Fruit fly (Drosophila melanogaster) whole organism, embryonic: ENCODE measurements around the gene CG18135.
A peak's percentile ranks its signal among the peaks of the same experiment; 100 is the strongest.

Experiments
- Atf6 ChIP-seq: fragments of 200-800 bp; sonication (Bioruptor generic); IDR thresholded peaks from 2 replicates; pipeline ENCODE4 v1.3.6; 2022; ENCODE audit warnings: missing biosample characterization, missing genetic modification characterization
- Bdp1 ChIP-seq: fragments of 200-800 bp; sonication (Bioruptor generic); optimal IDR thresholded peaks from 3 replicates; lab custom pipeline; 2016; ENCODE audit warnings: missing biosample characterization, missing genetic modification characterization
- BtbVII ChIP-seq: fragments of 200-800 bp; sonication (Bioruptor generic); optimal IDR thresholded peaks from 3 replicates; lab custom pipeline; 2017; ENCODE audit warnings: missing biosample characterization, mild to moderate bottlenecking, missing genetic modification characterization
- CG1024 ChIP-seq: fragments of 200-800 bp; sonication (Bioruptor generic); IDR thresholded peaks from 2 replicates; pipeline ENCODE4 v1.3.6; 2022; ENCODE audit warnings: missing biosample characterization, missing genetic modification characterization
- CG10321 ChIP-seq: fragments of 200-800 bp; sonication (Bioruptor generic); IDR thresholded peaks from 2 replicates; pipeline ENCODE4 v1.3.6; 2022; ENCODE audit warnings: missing biosample characterization, missing genetic modification characterization
- CG11456 ChIP-seq: fragments of 200-800 bp; sonication (Bioruptor generic); IDR thresholded peaks from 3 replicates; pipeline ENCODE4 v1.3.6; 2022; ENCODE audit warnings: missing biosample characterization, missing genetic modification characterization
- CG11504 ChIP-seq: fragments of 200-800 bp; sonication (Bioruptor generic); optimal IDR thresholded peaks from 3 replicates; lab custom pipeline; 2019; ENCODE audit warnings: missing biosample characterization, mild to moderate bottlenecking, missing genetic modification characterization, moderate library complexity
- CG12104 ChIP-seq: fragments of 200-800 bp; sonication (Bioruptor generic); optimal IDR thresholded peaks from 3 replicates; lab custom pipeline; 2016; ENCODE audit warnings: missing biosample characterization, missing genetic modification characterization
- CG13123 ChIP-seq: fragments of 200-800 bp; sonication (Bioruptor generic); optimal IDR thresholded peaks from 2 replicates; lab custom pipeline; 2016; ENCODE audit warnings: missing biosample characterization, missing genetic modification characterization
- CG13287 ChIP-seq: fragments of 200-800 bp; sonication (Bioruptor generic); IDR thresholded peaks from 2 replicates; pipeline ENCODE4 v1.3.6; 2022; ENCODE audit warnings: missing biosample characterization, missing genetic modification characterization; ENCODE audit not compliant: partially characterized antibody
- CG13894 ChIP-seq: fragments of 200-800 bp; sonication (Bioruptor generic); optimal IDR thresholded peaks from 3 replicates; lab custom pipeline; 2018; ENCODE audit warnings: missing biosample characterization, mild to moderate bottlenecking, missing genetic modification characterization, moderate library complexity
- CG15269 ChIP-seq: fragments of 200-800 bp; sonication (Bioruptor generic); optimal IDR thresholded peaks from 2 replicates; lab custom pipeline; 2018; ENCODE audit warnings: missing biosample characterization, mild to moderate bottlenecking, missing genetic modification characterization, moderate library complexity
- CG1529 ChIP-seq: fragments of 200-800 bp; sonication (Bioruptor generic); optimal IDR thresholded peaks from 3 replicates; lab custom pipeline; 2018; ENCODE audit warnings: missing biosample characterization, missing genetic modification characterization
- CG16813 ChIP-seq: fragments of 200-800 bp; sonication (Bioruptor generic); IDR thresholded peaks from 3 replicates; pipeline ENCODE4 v1.3.6; 2022; ENCODE audit warnings: missing biosample characterization, missing genetic modification characterization; ENCODE audit not compliant: partially characterized antibody
- CG17186 ChIP-seq: fragments of 200-800 bp; sonication (Bioruptor generic); optimal IDR thresholded peaks from 3 replicates; lab custom pipeline; 2017; ENCODE audit warnings: missing biosample characterization, missing genetic modification reagents, missing genetic modification characterization
- CG17912 ChIP-seq: fragments of 200-800 bp; sonication (Bioruptor generic); optimal IDR thresholded peaks from 2 replicates; lab custom pipeline; 2018; ENCODE audit warnings: missing biosample characterization, mild to moderate bottlenecking, missing genetic modification characterization
- CG2678 ChIP-seq: fragments of 200-800 bp; sonication (Bioruptor generic); optimal IDR thresholded peaks from 3 replicates; lab custom pipeline; 2019; ENCODE audit warnings: missing biosample characterization, mild to moderate bottlenecking, missing genetic modification characterization, moderate library complexity
- CG3847 ChIP-seq: fragments of 200-800 bp; sonication (Bioruptor generic); IDR thresholded peaks from 2 replicates; pipeline ENCODE4 v1.3.6; 2022; ENCODE audit warnings: missing biosample characterization, missing genetic modification characterization
- CG3995 ChIP-seq: fragments of 200-800 bp; sonication (Bioruptor generic); optimal IDR thresholded peaks from 3 replicates; lab custom pipeline; 2016; ENCODE audit warnings: missing biosample characterization, missing genetic modification characterization
- CG6854 ChIP-seq: fragments of 200-800 bp; sonication (Bioruptor generic); optimal IDR thresholded peaks from 3 replicates; lab custom pipeline; 2017; ENCODE audit warnings: missing biosample characterization, mild to moderate bottlenecking, missing genetic modification characterization
- CG7271 ChIP-seq: fragments of 200-800 bp; sonication (Bioruptor generic); optimal IDR thresholded peaks from 2 replicates; lab custom pipeline; 2018; ENCODE audit warnings: missing biosample characterization, mild to moderate bottlenecking, missing genetic modification characterization, moderate library complexity
- Ets97D ChIP-seq: fragments of 200-800 bp; sonication (Bioruptor generic); optimal IDR thresholded peaks from 3 replicates; lab custom pipeline; 2016; ENCODE audit warnings: missing biosample characterization, missing genetic modification characterization
- Fer2 ChIP-seq: fragments of 200-800 bp; sonication (Bioruptor generic); optimal IDR thresholded peaks from 2 replicates; lab custom pipeline; 2018; ENCODE audit warnings: missing biosample characterization, mild to moderate bottlenecking, missing genetic modification characterization, moderate library complexity
- Fer3 ChIP-seq: fragments of 200-800 bp; sonication (Bioruptor generic); optimal IDR thresholded peaks from 2 replicates; lab custom pipeline; 2018; ENCODE audit warnings: missing biosample characterization, mild to moderate bottlenecking, missing genetic modification characterization, moderate library complexity
- Gug ChIP-seq: fragments of 200-800 bp; sonication (Bioruptor generic); IDR thresholded peaks from 4 replicates; pipeline ENCODE4 v1.3.6; 2022; ENCODE audit warnings: missing biosample characterization, missing genetic modification characterization
- H15 ChIP-seq: fragments of 200-800 bp; sonication (Bioruptor generic); IDR thresholded peaks from 3 replicates; pipeline ENCODE4 v1.3.6; 2022; ENCODE audit warnings: missing biosample characterization, missing genetic modification characterization
- Hr78 ChIP-seq, 2 experiments: fragments of 200-800 bp in 1 of 2; fragments of >200 bp in 1 of 2; sonication (Bioruptor generic) in 1 of 2; optimal IDR thresholded peaks; 2 replicates each; lab custom pipeline; 2017 to 2019; ENCODE audit warnings: missing biosample characterization in 2 of 2, missing genetic modification characterization in 2 of 2, mild to moderate bottlenecking in 1 of 2, moderate library complexity in 1 of 2
- MESR4 ChIP-seq: fragments of 200-800 bp; sonication (Bioruptor generic); optimal IDR thresholded peaks from 2 replicates; lab custom pipeline; 2018; ENCODE audit warnings: missing biosample characterization, mild to moderate bottlenecking, missing genetic modification characterization, moderate library complexity
- Mrtf ChIP-seq: fragments of 200-800 bp; sonication (Bioruptor generic); IDR thresholded peaks from 3 replicates; pipeline ENCODE4 v1.3.6; 2022; ENCODE audit warnings: missing biosample characterization, missing genetic modification characterization
- Myb ChIP-seq: fragments of 200-800 bp; sonication (Bioruptor generic); optimal IDR thresholded peaks from 2 replicates; lab custom pipeline; 2016; ENCODE audit warnings: missing biosample characterization, missing genetic modification characterization
- Optix ChIP-seq: fragments of 200-800 bp; sonication (Bioruptor generic); IDR thresholded peaks from 3 replicates; pipeline ENCODE4 v1.3.6; 2022; ENCODE audit warnings: missing biosample characterization, missing genetic modification characterization
- Sox102F ChIP-seq: fragments of 200-800 bp; sonication (Bioruptor generic); optimal IDR thresholded peaks from 2 replicates; lab custom pipeline; 2018; ENCODE audit warnings: missing biosample characterization, mild to moderate bottlenecking, missing genetic modification characterization, moderate library complexity
- Spps ChIP-seq: fragments of 200-800 bp; sonication (Bioruptor generic); optimal IDR thresholded peaks from 2 replicates; lab custom pipeline; 2018; ENCODE audit warnings: missing biosample characterization, mild to moderate bottlenecking, missing genetic modification characterization
- Vsx1 ChIP-seq: fragments of 200-800 bp; sonication (Bioruptor generic); optimal IDR thresholded peaks from 2 replicates; lab custom pipeline; 2017; ENCODE audit warnings: missing biosample characterization, mild to moderate bottlenecking, missing genetic modification characterization, missing genetic modification reagents
- dysf ChIP-seq: fragments of 200-800 bp; sonication (Bioruptor generic); IDR thresholded peaks from 3 replicates; pipeline ENCODE4 v1.3.6; 2022; ENCODE audit warnings: missing biosample characterization, missing genetic modification characterization
- eve ChIP-seq, 2 experiments: fragments of >200 bp; optimal IDR thresholded peaks; 2 replicates each; lab custom pipeline; 2017; ENCODE audit warnings: missing biosample characterization in 2 of 2, missing genetic modification characterization in 2 of 2
- h ChIP-seq: fragments of >200 bp; optimal IDR thresholded peaks from 2 replicates; lab custom pipeline; 2017
- kay ChIP-seq: fragments of 200-800 bp; sonication (Bioruptor generic); optimal IDR thresholded peaks from 2 replicates; lab custom pipeline; 2016; ENCODE audit warnings: missing biosample characterization, missing genetic modification characterization
- mld ChIP-seq: fragments of 200-800 bp; sonication (Bioruptor generic); IDR thresholded peaks from 3 replicates; pipeline ENCODE4 v1.3.6; 2022; ENCODE audit warnings: missing biosample characterization, missing genetic modification characterization; ENCODE audit not compliant: partially characterized antibody
- nerfin-2 ChIP-seq: fragments of 200-800 bp; sonication (Bioruptor generic); IDR thresholded peaks from 2 replicates; pipeline ENCODE4 v1.3.6; 2022; ENCODE audit warnings: missing biosample characterization, missing genetic modification characterization; ENCODE audit not compliant: partially characterized antibody
- nom ChIP-seq: fragments of 200-800 bp; sonication (Bioruptor generic); optimal IDR thresholded peaks from 2 replicates; lab custom pipeline; 2017; ENCODE audit warnings: missing biosample characterization, missing genetic modification characterization, mild to moderate bottlenecking, moderate library complexity, missing genetic modification reagents
- p53 ChIP-seq: fragments of 200-800 bp; sonication (Bioruptor generic); optimal IDR thresholded peaks from 2 replicates; lab custom pipeline; 2016; ENCODE audit warnings: missing biosample characterization, missing genetic modification characterization
- pfk ChIP-seq: fragments of 200-800 bp; sonication (Bioruptor generic); optimal IDR thresholded peaks from 2 replicates; lab custom pipeline; 2018; ENCODE audit warnings: missing biosample characterization, mild to moderate bottlenecking, missing genetic modification characterization, moderate library complexity
- pnt ChIP-seq: fragments of 200-800 bp; sonication (Bioruptor generic); optimal IDR thresholded peaks from 3 replicates; lab custom pipeline; 2016; ENCODE audit warnings: missing biosample characterization, missing genetic modification characterization
- row ChIP-seq: fragments of 200-800 bp; sonication (Bioruptor generic); IDR thresholded peaks from 3 replicates; pipeline ENCODE4 v1.3.6; 2022; ENCODE audit warnings: missing biosample characterization, missing genetic modification characterization
- salm ChIP-seq: fragments of 200-800 bp; sonication (Bioruptor generic); optimal IDR thresholded peaks from 2 replicates; lab custom pipeline; 2018; ENCODE audit warnings: missing biosample characterization, mild to moderate bottlenecking, missing genetic modification characterization
- sob ChIP-seq: fragments of 200-800 bp; sonication (Bioruptor generic); IDR thresholded peaks from 2 replicates; pipeline ENCODE4 v1.3.6; 2022; ENCODE audit warnings: missing biosample characterization, missing genetic modification characterization
- sqz ChIP-seq: fragments of 200-800 bp; sonication (Bioruptor generic); optimal IDR thresholded peaks from 3 replicates; lab custom pipeline; 2018; ENCODE audit warnings: missing biosample characterization, mild to moderate bottlenecking, missing genetic modification characterization
- usp ChIP-seq: fragments of >200 bp; optimal IDR thresholded peaks from 2 replicates; lab custom pipeline; 2017; ENCODE audit warnings: missing biosample characterization, missing genetic modification characterization

The CG18135 gene

dm6 chr3L:19033154-19033811 lies 35.2 kb upstream of the CG18135 start (continued):
- TF ChIP-seq Ets97D (GFP tag; lab: Kevin White, UChicago) = no peak
- peak; percentile 80 for TF ChIP-seq CG2678 (tag; lab: Kevin White, UChicago)
- TF ChIP-seq CG11504 = peak; percentile 77
- TF ChIP-seq pnt = no peak
- peak; percentile 46 for TF ChIP-seq Fer3 (tag; lab: Kevin White, UChicago)
- no peak for TF ChIP-seq Bdp1 (GFP tag; lab: Kevin White, UChicago)
- TF ChIP-seq Fer2 (tag; lab: Kevin White, UChicago) = no peak
- peak; percentile 70 for TF ChIP-seq CG1529
- TF ChIP-seq H15 (GFP tag; lab: Robert Waterston, UW) = no peak
- TF ChIP-seq dysf (GFP tag; lab: Robert Waterston, UW) = peak; percentile 51; the same call in 1 of the 3 replicates
- TF ChIP-seq Optix (GFP tag; lab: Robert Waterston, UW) = peak; percentile 51; the same call in 1 of the 3 replicates
- peak; percentile 56 for TF ChIP-seq nom
- TF ChIP-seq sqz = peak; percentile 69
- peak in 1 of 2 experiments; percentile 51 for TF ChIP-seq Hr78 (GFP tag; optimal IDR thresholded peaks at IDR 0.05; lab: Kevin White, UChicago)
- TF ChIP-seq CG13894 (tag; lab: Kevin White, UChicago) = no peak
- no peak for TF ChIP-seq usp
- peak; percentile 47 for TF ChIP-seq CG13123 (GFP tag; lab: Kevin White, UChicago)
- TF ChIP-seq CG17186 = no peak
- no peak for TF ChIP-seq mld
- TF ChIP-seq Myb = no peak
- no peak for TF ChIP-seq nerfin-2 (GFP tag; lab: Robert Waterston, UW)
- peak; percentile 87 for TF ChIP-seq Spps (tag; lab: Kevin White, UChicago)
- TF ChIP-seq p53 (GFP tag; lab: Kevin White, UChicago) = no peak
- TF ChIP-seq CG11456 (GFP tag; lab: Robert Waterston, UW) = 0 out of 3 replicates have a peak, but pooled peaks have one; percentile 6
- TF ChIP-seq CG3995 (GFP tag; lab: Kevin White, UChicago) = no peak
- TF ChIP-seq CG13287 (GFP tag; lab: Robert Waterston, UW) = no peak
- TF ChIP-seq Vsx1 (GFP tag; lab: Kevin White, UChicago) = peak; percentile 26
- peak; percentile 43 for TF ChIP-seq CG15269 (tag; lab: Kevin White, UChicago)
- TF ChIP-seq CG1024 (GFP tag; lab: Robert Waterston, UW) = peak; percentile 29; the same call in 1 of the 2 replicates
- TF ChIP-seq Sox102F = peak; percentile 76
- TF ChIP-seq kay = peak; percentile 46
- TF ChIP-seq CG6854 = no peak
- TF ChIP-seq Atf6 (GFP tag; lab: Robert Waterston, UW) = peak; percentile 26; the same call in 1 of the 2 replicates
- TF ChIP-seq CG17912 (GFP tag; lab: Kevin White, UChicago) = no peak
- no peak for TF ChIP-seq CG16813
- peak; percentile 83 for TF ChIP-seq CG7271
- no peak for TF ChIP-seq h (lab: Kevin White, UChicago)
- TF ChIP-seq sob (GFP tag; lab: Robert Waterston, UW) = no peak
- TF ChIP-seq row (GFP tag; lab: Robert Waterston, UW) = peak; percentile 80
- peak; percentile 60 for TF ChIP-seq CG12104 (GFP tag; lab: Kevin White, UChicago)
- peak; percentile 25; the same call in 1 of the 3 replicates for TF ChIP-seq Mrtf (GFP tag; lab: Robert Waterston, UW)
- TF ChIP-seq eve (GFP tag; optimal IDR thresholded peaks at IDR 0.05; lab: Kevin White, UChicago) = no peak
- TF ChIP-seq MESR4 (GFP tag; lab: Kevin White, UChicago) = no peak
- TF ChIP-seq CG10321 = no peak
- peak; percentile 33; the same call in 1 of the 4 replicates for TF ChIP-seq Gug (GFP tag; lab: Robert Waterston, UW)
- TF ChIP-seq pfk = no peak
- TF ChIP-seq salm (tag; lab: Kevin White, UChicago) = no peak
- peak; percentile 27 for TF ChIP-seq BtbVII
- TF ChIP-seq CG3847 (GFP tag; lab: Robert Waterston, UW) = 0 out of 2 replicates have a peak, but pooled peaks have one; percentile 39
